Fruit fly (Drosophila melanogaster): ENCODE data around the gene Thor.
A peak's percentile ranks its signal among the peaks of the same experiment; 100 is the strongest.

Thor gene

DNA sequence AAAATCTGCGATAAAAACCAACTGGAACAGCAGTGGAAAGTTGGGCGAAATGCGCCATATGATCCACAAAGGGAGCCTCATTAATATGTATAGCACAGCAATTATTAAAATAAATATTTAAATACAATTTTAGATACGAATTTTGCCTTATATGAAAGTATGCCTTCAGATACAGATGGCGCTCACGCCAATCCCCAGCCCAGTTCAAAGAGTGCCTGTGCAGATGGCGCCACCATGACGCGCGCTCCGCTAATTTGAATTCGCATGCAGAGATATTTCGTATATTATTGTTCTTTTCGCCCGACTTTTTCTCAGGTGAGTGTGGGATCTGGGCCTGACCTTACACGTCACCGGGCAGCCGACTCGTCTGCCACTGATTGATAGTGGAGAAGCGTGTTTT, 6.0 kb upstream of the Thor start, which contains the start of gene Pgant4:
Pgant4 (plus strand) TSS at position 362 of the 400 bp plus-strand sequence.
- TF ChIP-seq cnc (optimal IDR thresholded peaks at IDR 0.05) (no peak), Clk (GFP tag; optimal IDR thresholded peaks at IDR 0.05) (no peak), CG1620 (GFP tag; optimal IDR thresholded peaks at IDR 0.05) (peak; percentile 73), Mnt (GFP tag; optimal IDR thresholded peaks at IDR 0.05) (peak; percentile 33), pad (GFP tag; optimal IDR thresholded peaks at IDR 0.05) (peak; percentile 1), bab1 (GFP tag; optimal IDR thresholded peaks at IDR 0.05) (no peak), Hr96 (GFP tag; optimal IDR thresholded peaks at IDR 0.05) (peak; percentile 49), CG12768 (GFP tag; optimal IDR thresholded peaks at IDR 0.05) (no peak), CG11617 (GFP tag; optimal IDR thresholded peaks at IDR 0.05) (no peak), CG7045 (GFP tag; optimal IDR thresholded peaks at IDR 0.05) (no peak), CG33017 (tag; optimal IDR thresholded peaks at IDR 0.05) (no peak), toe (GFP tag; optimal IDR thresholded peaks at IDR 0.05) (no peak), CG14711 (tag; optimal IDR thresholded peaks at IDR 0.05) (no peak), CG7101 (tag; optimal IDR thresholded peaks at IDR 0.05) (peak; percentile 44)

DNA sequence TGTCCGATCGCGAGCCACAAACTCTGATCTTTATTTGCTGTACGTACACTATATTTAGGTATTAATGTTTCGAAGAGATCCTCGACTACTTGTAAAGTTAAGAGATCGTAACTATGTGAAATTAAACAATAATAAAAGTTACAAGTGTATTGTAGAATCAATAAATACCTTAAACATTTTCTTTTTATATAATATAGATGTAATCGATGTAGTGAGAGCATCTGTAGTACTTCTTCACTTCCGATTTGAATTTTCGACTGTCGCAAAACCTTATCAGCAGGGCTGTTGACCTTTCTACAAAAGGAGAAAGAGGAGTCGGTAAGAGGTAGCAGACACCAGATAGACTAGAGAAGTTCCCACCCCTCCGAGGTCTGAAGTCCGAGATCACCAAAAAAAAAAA, 3.1 kb upstream of the Thor start:
- no peak for TF ChIP-seq Hr96 (GFP tag; optimal IDR thresholded peaks at IDR 0.05)
- TF ChIP-seq CG5204 (GFP tag; optimal IDR thresholded peaks at IDR 0.05), result no peak
- TF ChIP-seq kay (GFP tag; ENCODE audit: borderline replicate concordance), result no peak
- no peak for TF ChIP-seq toe (GFP tag; optimal IDR thresholded peaks at IDR 0.05)
- TF ChIP-seq pad (GFP tag; optimal IDR thresholded peaks at IDR 0.05), result no peak
- TF ChIP-seq CG12768 (GFP tag; optimal IDR thresholded peaks at IDR 0.05), result no peak
- no peak for TF ChIP-seq CG7101 (tag; optimal IDR thresholded peaks at IDR 0.05)
- no peak for TF ChIP-seq CG33017 (tag; optimal IDR thresholded peaks at IDR 0.05)
- TF ChIP-seq cnc (optimal IDR thresholded peaks at IDR 0.05), result no peak
- TF ChIP-seq CG7045 (GFP tag; optimal IDR thresholded peaks at IDR 0.05), result no peak
- TF ChIP-seq CG14711 (tag; optimal IDR thresholded peaks at IDR 0.05), result no peak
- TF ChIP-seq CG1620 (GFP tag; optimal IDR thresholded peaks at IDR 0.05), result no peak
- TF ChIP-seq tj (GFP tag; optimal IDR thresholded peaks at IDR 0.05), result no peak
- TF ChIP-seq CG11617 (GFP tag; optimal IDR thresholded peaks at IDR 0.05), result no peak
- no peak for TF ChIP-seq Crg-1 (GFP tag; optimal IDR thresholded peaks at IDR 0.05)
- TF ChIP-seq ovo (GFP tag; optimal IDR thresholded peaks at IDR 0.05), result no peak
- no peak for TF ChIP-seq Clk (GFP tag; optimal IDR thresholded peaks at IDR 0.05)
- TF ChIP-seq bab1 (GFP tag; optimal IDR thresholded peaks at IDR 0.05), result no peak
- no peak for TF ChIP-seq Mnt (GFP tag; optimal IDR thresholded peaks at IDR 0.05)

DNA sequence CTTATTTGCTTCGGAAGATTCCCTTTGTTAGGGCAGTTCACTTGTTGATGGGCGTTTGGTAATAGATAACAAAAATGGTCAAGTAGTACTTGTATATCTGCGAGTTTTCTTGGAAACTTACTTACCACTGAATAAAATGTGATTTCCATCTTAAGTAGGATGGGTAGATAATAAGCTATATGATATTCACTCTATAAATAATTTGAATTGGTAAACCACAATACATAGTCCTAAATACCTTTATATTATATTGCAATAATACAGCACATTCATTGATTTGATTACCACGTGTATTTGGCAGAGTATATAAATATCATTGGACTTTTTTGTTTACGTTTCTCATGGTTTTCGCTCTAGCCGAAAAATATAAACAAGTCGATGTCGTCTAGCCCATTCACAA, 2.3 kb upstream of the Thor start:
- TF ChIP-seq CG7045 (GFP tag; optimal IDR thresholded peaks at IDR 0.05) (no peak), Crg-1 (GFP tag; optimal IDR thresholded peaks at IDR 0.05) (no peak), cic (GFP tag; optimal IDR thresholded peaks at IDR 0.05) (no peak), CG33017 (tag; optimal IDR thresholded peaks at IDR 0.05) (no peak), CG12768 (GFP tag; optimal IDR thresholded peaks at IDR 0.05) (no peak), Clk (GFP tag; optimal IDR thresholded peaks at IDR 0.05) (no peak), CG5204 (GFP tag; optimal IDR thresholded peaks at IDR 0.05) (no peak), tj (GFP tag; optimal IDR thresholded peaks at IDR 0.05) (no peak), Hr96 (GFP tag; optimal IDR thresholded peaks at IDR 0.05) (no peak), CG11617 (GFP tag; optimal IDR thresholded peaks at IDR 0.05) (no peak), CG14711 (tag; optimal IDR thresholded peaks at IDR 0.05) (no peak), CG7101 (tag; optimal IDR thresholded peaks at IDR 0.05) (no peak), ovo (GFP tag; optimal IDR thresholded peaks at IDR 0.05) (no peak), Mnt (GFP tag; optimal IDR thresholded peaks at IDR 0.05) (no peak), cnc (optimal IDR thresholded peaks at IDR 0.05) (no peak), bab1 (GFP tag; optimal IDR thresholded peaks at IDR 0.05) (no peak), pad (GFP tag; optimal IDR thresholded peaks at IDR 0.05) (no peak)

DNA sequence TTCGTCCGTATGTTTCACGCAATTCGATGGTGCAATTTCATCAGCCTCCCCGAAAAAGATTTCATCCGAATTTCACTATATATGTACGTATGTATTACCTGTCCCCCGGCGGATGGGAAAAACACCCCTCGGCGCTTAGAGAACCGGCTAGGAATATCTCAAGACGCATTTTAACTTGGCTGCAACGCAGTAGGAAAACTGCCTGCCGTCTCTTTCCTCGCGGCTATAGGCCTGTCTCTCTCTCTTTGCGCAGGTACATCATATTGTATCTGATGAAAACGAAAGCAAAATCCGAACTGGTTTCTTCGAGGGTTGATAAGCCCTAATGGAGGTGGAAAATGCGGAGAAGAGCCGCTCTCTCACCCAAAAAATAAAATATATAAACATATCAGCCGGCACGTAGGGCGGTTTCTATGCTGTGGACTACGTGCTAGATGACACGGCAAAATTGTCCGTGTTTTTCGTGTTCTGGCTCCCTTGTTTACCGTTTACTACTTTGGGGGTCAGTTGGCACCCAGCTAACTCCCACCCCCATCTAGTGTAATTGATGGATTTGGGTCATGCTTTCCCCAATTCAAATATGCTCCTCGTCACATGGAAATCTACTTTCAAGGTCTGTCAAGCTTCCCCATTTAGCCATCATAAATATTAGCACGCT, 1.7 kb upstream of the Thor start:
- TF ChIP-seq cnc (optimal IDR thresholded peaks at IDR 0.05) (peak; percentile 64 to 78), Clk (GFP tag; optimal IDR thresholded peaks at IDR 0.05) (no peak), Mnt (GFP tag; optimal IDR thresholded peaks at IDR 0.05) (peak; percentile 19)

DNA sequence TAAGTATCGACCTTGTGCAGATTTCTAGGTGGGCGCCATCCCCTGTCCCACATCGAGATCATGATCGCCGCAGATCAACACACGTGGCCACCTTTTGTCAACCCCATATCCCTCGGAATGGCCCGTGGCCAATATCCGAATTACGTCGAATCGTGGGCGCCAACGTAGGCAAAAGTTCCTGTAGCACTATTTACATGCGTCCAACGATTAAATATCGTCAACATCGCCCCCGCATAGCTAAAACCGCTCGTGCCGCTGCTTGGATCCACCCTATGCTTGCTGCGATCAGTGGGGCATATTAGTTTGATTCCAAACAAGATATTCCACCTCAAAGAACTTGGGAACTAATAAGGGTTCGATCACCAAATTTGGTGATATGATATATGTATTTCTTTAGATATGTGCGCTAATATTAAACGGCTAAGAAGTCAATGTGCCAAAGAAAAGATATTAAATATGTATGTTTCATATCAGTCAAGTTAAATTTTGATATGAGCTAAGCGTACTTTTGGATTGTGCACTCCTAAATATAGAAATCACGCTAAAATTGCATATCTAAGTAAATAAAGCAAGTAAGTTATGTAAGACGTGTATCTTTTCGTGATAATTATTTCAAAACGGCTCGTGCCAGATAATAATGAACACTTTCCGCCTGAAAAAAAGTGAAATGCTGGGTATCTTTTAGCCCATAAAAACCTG, 1.0 kb upstream of the Thor start:
- peak in 1 of 2 experiments; percentile 8 for TF ChIP-seq cnc (optimal IDR thresholded peaks at IDR 0.05)
- peak; percentile 24 for TF ChIP-seq CG11617 (GFP tag; optimal IDR thresholded peaks at IDR 0.05)
- peak; percentile 28 for TF ChIP-seq Hr96 (GFP tag; optimal IDR thresholded peaks at IDR 0.05)
- TF ChIP-seq CG5204 (GFP tag; optimal IDR thresholded peaks at IDR 0.05), result peak; percentile 66
- TF ChIP-seq cic (GFP tag; optimal IDR thresholded peaks at IDR 0.05), result no peak
- TF ChIP-seq CG33017 (tag; optimal IDR thresholded peaks at IDR 0.05), result no peak
- TF ChIP-seq Clk (GFP tag; optimal IDR thresholded peaks at IDR 0.05), result no peak
- TF ChIP-seq CG1620 (GFP tag; optimal IDR thresholded peaks at IDR 0.05), result no peak
- TF ChIP-seq kay (GFP tag; ENCODE audit: borderline replicate concordance), result no peak
- no peak for TF ChIP-seq ovo (GFP tag; optimal IDR thresholded peaks at IDR 0.05)
- no peak for TF ChIP-seq CG7101 (tag; optimal IDR thresholded peaks at IDR 0.05)
- no peak for TF ChIP-seq Crg-1 (GFP tag; optimal IDR thresholded peaks at IDR 0.05)
- TF ChIP-seq toe (GFP tag; optimal IDR thresholded peaks at IDR 0.05), result no peak
- no peak for TF ChIP-seq CG14711 (tag; optimal IDR thresholded peaks at IDR 0.05)
- TF ChIP-seq bab1 (GFP tag; optimal IDR thresholded peaks at IDR 0.05), result peak; percentile 7
- TF ChIP-seq pad (GFP tag; optimal IDR thresholded peaks at IDR 0.05), result no peak
- peak; percentile 52 for TF ChIP-seq CG7045 (GFP tag; optimal IDR thresholded peaks at IDR 0.05)
- no peak for TF ChIP-seq tj (GFP tag; optimal IDR thresholded peaks at IDR 0.05)
- TF ChIP-seq CG12768 (GFP tag; optimal IDR thresholded peaks at IDR 0.05), result no peak
- TF ChIP-seq Mnt (GFP tag; optimal IDR thresholded peaks at IDR 0.05), result no peak
